Worm (Caenorhabditis elegans): ENCODE data around the gene ZC239.17.

DNA sequence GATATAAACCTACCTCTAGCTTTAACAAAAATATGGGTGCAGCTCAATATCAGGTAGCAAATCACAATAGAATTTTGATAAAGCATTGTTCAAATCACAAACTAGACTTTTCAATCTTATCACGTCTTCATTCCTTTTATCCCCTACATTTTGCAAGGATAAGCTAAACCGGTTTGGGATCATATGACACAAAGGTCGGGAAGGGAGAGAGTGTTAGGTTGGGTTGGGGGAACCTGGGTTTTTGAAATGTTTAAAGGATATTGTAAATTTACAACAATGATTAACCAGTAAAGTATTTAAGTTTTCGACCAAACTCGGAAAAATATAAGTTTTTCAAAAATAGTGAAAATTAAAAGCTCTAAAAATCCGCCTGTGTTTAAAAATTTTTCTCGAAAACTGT, 18.4 kb upstream of the ZC239.17 start, which contains the start of gene C17F4.12:
- TF ChIP-seq hif-1 (tag; optimal IDR thresholded peaks at IDR 0.05) (no peak), pha-4 (GFP tag; IDR thresholded peaks at IDR 0.05) (no peak), pha-4 (tag; optimal IDR thresholded peaks at IDR 0.05) (no peak), ZK546.5 (tag; optimal IDR thresholded peaks at IDR 0.05) (no peak), nhr-76 (tag; optimal IDR thresholded peaks at IDR 0.05) (no peak), T20F7.1 (GFP tag; optimal IDR thresholded peaks at IDR 0.05) (no peak), skn-1 (tag; optimal IDR thresholded peaks at IDR 0.05) (no peak), fos-1 (tag; optimal IDR thresholded peaks at IDR 0.05) (no peak), ceh-20 (GFP tag; IDR thresholded peaks at IDR 0.05) (no peak), unc-130 (GFP tag; optimal IDR thresholded peaks at IDR 0.05) (no peak), nhr-28 (tag; optimal IDR thresholded peaks at IDR 0.05) (no peak)

Measured in whole organism, L4 larva.